Comparison of ENCODE assay signal across 3 worm cellular contexts in genomic region chrIII:3875608-3876007, ce11.
TF ChIP-seq lines count a peak whose summit lies in the region.

No protein-coding gene starts in this region.

TF ChIP-seq in whole organism, L1 larva, 84 proteins besides CTCF, POLR2A, EP300 and RAD21 (continued from another document):
- TF ChIP-seq elt-3 (tag; optimal IDR thresholded peaks at IDR 0.05; lab: Kevin White, UChicago) (peak in 2 of 6 experiments; percentile 48 to 94), xbp-1 (tag; optimal IDR thresholded peaks at IDR 0.05; lab: Kevin White, UChicago) (no peak), nhr-71 (tag; optimal IDR thresholded peaks at IDR 0.05; lab: Kevin White, UChicago) (peak; percentile 70), ztf-11 (tag; optimal IDR thresholded peaks at IDR 0.05; lab: Kevin White, UChicago) (no peak), tbx-2 (tag; optimal IDR thresholded peaks at IDR 0.05; lab: Kevin White, UChicago) (peak; percentile 56), nhr-85 (tag; lab: Kevin White, UChicago) (peak; percentile 90), nhr-20 (tag; optimal IDR thresholded peaks at IDR 0.05; lab: Kevin White, UChicago) (peak; percentile 79), mdl-1 (tag; optimal IDR thresholded peaks at IDR 0.05; lab: Kevin White, UChicago) (peak in 1 of 2 experiments; percentile 68), lin-35 (GFP tag; optimal IDR thresholded peaks at IDR 0.05; lab: Kevin White, UChicago) (peak in 1 of 2 experiments; percentile 80), ceh-8 (GFP tag; optimal IDR thresholded peaks at IDR 0.05; lab: Kevin White, UChicago) (no peak), lin-14 (GFP tag; optimal IDR thresholded peaks at IDR 0.05; lab: Kevin White, UChicago) (peak; percentile 62), snu-23 (GFP tag; optimal IDR thresholded peaks at IDR 0.05; lab: Kevin White, UChicago) (peak; percentile 66), hlh-4 (tag; optimal IDR thresholded peaks at IDR 0.05; lab: Kevin White, UChicago) (no peak), efl-1 (optimal IDR thresholded peaks at IDR 0.05; lab: Kevin White, UChicago) (no peak), efl-1 (GFP tag; optimal IDR thresholded peaks at IDR 0.05 in 1 of 2; lab: Kevin White, UChicago) (peak in 1 of 2 experiments; percentile 85), nhr-47 (tag; optimal IDR thresholded peaks at IDR 0.05; lab: Kevin White, UChicago) (peak; percentile 24), sup-37 (GFP tag; optimal IDR thresholded peaks at IDR 0.05; lab: Kevin White, UChicago) (no peak), dpl-1 (GFP tag; optimal IDR thresholded peaks at IDR 0.05; lab: Kevin White, UChicago) (peak in 1 of 3 experiments; percentile 21)

TF ChIP-seq in whole organism, L3 larva, 47 proteins besides CTCF, POLR2A, EP300 and RAD21 (continued from another document):
- TF ChIP-seq pha-4 (tag; optimal IDR thresholded peaks at IDR 0.05; lab: Kevin White, UChicago) (peak; percentile 55), fkh-10 (GFP tag; optimal IDR thresholded peaks at IDR 0.05; lab: Kevin White, UChicago) (no peak), egl-27 (tag; optimal IDR thresholded peaks at IDR 0.05; lab: Kevin White, UChicago) (no peak), ama-1 (optimal IDR thresholded peaks at IDR 0.05; lab: Kevin White, UChicago) (no peak), nhr-237 (tag; optimal IDR thresholded peaks at IDR 0.05; lab: Kevin White, UChicago) (no peak), nhr-25 (tag; optimal IDR thresholded peaks at IDR 0.05; lab: Kevin White, UChicago) (peak; percentile 69)

TF ChIP-seq in whole organism, L4 larva, 104 proteins besides CTCF, POLR2A, EP300 and RAD21 (continued from another document):
- TF ChIP-seq ces-1 (GFP tag; optimal IDR thresholded peaks at IDR 0.05; lab: Kevin White, UChicago) (no peak), hlh-30 (tag; optimal IDR thresholded peaks at IDR 0.05; lab: Kevin White, UChicago; ENCODE audit: insufficient read depth) (peak; percentile 92), ceh-44 (GFP tag; IDR thresholded peaks at IDR 0.05; lab: Robert Waterston, UW) (no peak), mxl-3 (GFP tag; optimal IDR thresholded peaks at IDR 0.05; lab: Kevin White, UChicago) (peak; percentile 33), daf-8 (GFP tag; IDR thresholded peaks at IDR 0.05; lab: Robert Waterston, UW) (no peak), cey-2 (tag; optimal IDR thresholded peaks at IDR 0.05; lab: Kevin White, UChicago; ENCODE audit: borderline replicate concordance, insufficient read depth) (peak; percentile 45), mdt-29 (GFP tag; IDR thresholded peaks at IDR 0.05; lab: Robert Waterston, UW) (peak; percentile 45; the same call in 1 of the 2 replicates), unc-62 (GFP tag; optimal IDR thresholded peaks at IDR 0.05 in 1 of 2; lab: Kevin White, UChicago) (peak in 1 of 2 experiments; percentile 57), unc-62 (tag; optimal IDR thresholded peaks at IDR 0.05; lab: Kevin White, UChicago) (no peak), daf-16 (GFP tag; optimal IDR thresholded peaks at IDR 0.05; lab: Kevin White, UChicago) (no peak), daf-16 (tag; optimal IDR thresholded peaks at IDR 0.05; lab: Kevin White, UChicago) (peak; percentile 60), skn-1 (tag; optimal IDR thresholded peaks at IDR 0.05; lab: Kevin White, UChicago) (no peak)
